Worm (Caenorhabditis elegans): ENCODE data around the gene bcc-1.

- no peak for TF ChIP-seq T20F7.1 (GFP tag; optimal IDR thresholded peaks at IDR 0.05)
- TF ChIP-seq ZK337.2 (GFP tag; IDR thresholded peaks at IDR 0.05), result no peak
- no peak for TF ChIP-seq ces-1 (GFP tag; optimal IDR thresholded peaks at IDR 0.05)
- TF ChIP-seq nhr-6 (tag; optimal IDR thresholded peaks at IDR 0.05), result peak; percentile 38
- no peak for TF ChIP-seq fos-1 (tag; optimal IDR thresholded peaks at IDR 0.05)
- no peak for TF ChIP-seq cey-2 (tag; optimal IDR thresholded peaks at IDR 0.05; ENCODE audit: borderline replicate concordance, insufficient read depth)
- no peak for TF ChIP-seq nhr-41 (GFP tag; IDR thresholded peaks at IDR 0.05)
These were observed 56.1 kb downstream of the bcc-1 start, which contains the start of gene fkb-1 for ce11 chrIV:11036222-11036621.
